Fruit fly (Drosophila melanogaster) whole organism, embryonic: ENCODE data around the gene CG9286.

Experiments used
- Aef1 ChIP-seq: fragments of 200-800 bp; sonication (Bioruptor generic); IDR thresholded peaks from 3 replicates; pipeline ENCODE4 v1.3.6; 2022; ENCODE audit warnings: missing biosample characterization, missing genetic modification characterization
- Awh ChIP-seq: fragments of 200-800 bp; sonication (Bioruptor generic); IDR thresholded peaks from 2 replicates; pipeline ENCODE4, ENCODE4 v1.3.6; 2022; ENCODE audit warnings: missing biosample characterization, missing genetic modification characterization
- Bteb2 ChIP-seq: fragments of 200-800 bp; sonication (Bioruptor generic); optimal IDR thresholded peaks from 2 replicates; lab custom pipeline; 2016; ENCODE audit warnings: missing biosample characterization, missing genetic modification characterization
- CG11560 ChIP-seq: fragments of 200-800 bp; sonication (Bioruptor generic); IDR thresholded peaks from 3 replicates; pipeline ENCODE4 v1.3.6; 2022; ENCODE audit warnings: missing biosample characterization, missing genetic modification characterization
- CG11695 ChIP-seq: fragments of 200-800 bp; sonication (Bioruptor generic); IDR thresholded peaks from 3 replicates; pipeline ENCODE4 v1.3.6; 2022; ENCODE audit warnings: missing biosample characterization, missing genetic modification characterization
- CG12942 ChIP-seq: fragments of 200-800 bp; sonication (Bioruptor generic); optimal IDR thresholded peaks from 3 replicates; lab custom pipeline; 2016; ENCODE audit warnings: missing biosample characterization, missing genetic modification characterization
- CG14710 ChIP-seq: fragments of 200-800 bp; sonication (Bioruptor generic); optimal IDR thresholded peaks from 3 replicates; lab custom pipeline; 2019; ENCODE audit warnings: missing biosample characterization, mild to moderate bottlenecking, missing genetic modification characterization, moderate library complexity
- CG1647 ChIP-seq: fragments of 200-800 bp; sonication (Bioruptor generic); optimal IDR thresholded peaks from 3 replicates; lab custom pipeline; 2016; ENCODE audit warnings: missing biosample characterization, missing genetic modification characterization
- CG16815 ChIP-seq: fragments of 200-800 bp; sonication (Bioruptor generic); optimal IDR thresholded peaks from 3 replicates; lab custom pipeline; 2017; ENCODE audit warnings: missing biosample characterization, mild to moderate bottlenecking, missing genetic modification characterization
- CG17568 ChIP-seq: fragments of 200-800 bp; sonication (Bioruptor generic); optimal IDR thresholded peaks from 2 replicates; lab custom pipeline; 2018; ENCODE audit warnings: missing biosample characterization, mild to moderate bottlenecking, missing genetic modification characterization, moderate library complexity
- CG18476 ChIP-seq: fragments of 200-800 bp; sonication (Bioruptor generic); optimal IDR thresholded peaks from 2 replicates; lab custom pipeline; 2016; ENCODE audit warnings: missing biosample characterization, mild to moderate bottlenecking, missing genetic modification characterization
- CG2199 ChIP-seq: fragments of 200-800 bp; sonication (Bioruptor generic); IDR thresholded peaks from 3 replicates; pipeline ENCODE4 v1.3.6; 2022; ENCODE audit warnings: missing biosample characterization, missing genetic modification characterization
- CG2712 ChIP-seq: fragments of 200-800 bp; optimal IDR thresholded peaks from 3 replicates; lab custom pipeline; 2019; ENCODE audit warnings: missing biosample characterization, mild to moderate bottlenecking, missing genetic modification characterization, moderate library complexity
- CG2875 ChIP-seq: fragments of 200-800 bp; sonication (Bioruptor generic); optimal IDR thresholded peaks from 2 replicates; lab custom pipeline; 2017; ENCODE audit warnings: missing biosample characterization, mild to moderate bottlenecking, missing genetic modification characterization, missing genetic modification reagents
- CG30431 ChIP-seq: fragments of 200-800 bp; sonication (Bioruptor generic); optimal IDR thresholded peaks from 2 replicates; lab custom pipeline; 2017; ENCODE audit warnings: missing biosample characterization, missing genetic modification characterization
- CG32767 ChIP-seq: fragments of 200-800 bp; sonication (Bioruptor generic); IDR thresholded peaks from 2 replicates; pipeline ENCODE4 v1.3.6; 2022; ENCODE audit warnings: missing biosample characterization, missing genetic modification characterization
- CG3407 ChIP-seq: fragments of 200-800 bp; sonication (Bioruptor generic); optimal IDR thresholded peaks from 2 replicates; lab custom pipeline; 2018; ENCODE audit warnings: missing biosample characterization, mild to moderate bottlenecking, missing genetic modification characterization
- CG34224 ChIP-seq: fragments of 200-800 bp; sonication (Bioruptor generic); IDR thresholded peaks from 3 replicates; pipeline ENCODE4 v1.3.6; 2022; ENCODE audit warnings: missing biosample characterization, missing genetic modification characterization; ENCODE audit not compliant: partially characterized antibody
- CG4282 ChIP-seq: fragments of 200-800 bp; sonication (Bioruptor generic); optimal IDR thresholded peaks from 2 replicates; lab custom pipeline; 2016; ENCODE audit warnings: missing biosample characterization, missing genetic modification characterization
- CG4424 ChIP-seq: fragments of 200-800 bp; sonication (Bioruptor generic); optimal IDR thresholded peaks from 3 replicates; lab custom pipeline; 2016; ENCODE audit warnings: missing biosample characterization, missing genetic modification characterization
- CG5180 ChIP-seq: fragments of 200-800 bp; sonication (Bioruptor generic); optimal IDR thresholded peaks from 3 replicates; lab custom pipeline; 2017; ENCODE audit warnings: missing biosample characterization, missing genetic modification characterization, mild to moderate bottlenecking, moderate library complexity, missing genetic modification reagents
- CG6854 ChIP-seq: fragments of 200-800 bp; sonication (Bioruptor generic); optimal IDR thresholded peaks from 3 replicates; lab custom pipeline; 2017; ENCODE audit warnings: missing biosample characterization, mild to moderate bottlenecking, missing genetic modification characterization
- CG8359 ChIP-seq: fragments of 200-800 bp; sonication (Bioruptor generic); optimal IDR thresholded peaks from 2 replicates; lab custom pipeline; 2017; ENCODE audit warnings: missing biosample characterization, mild to moderate bottlenecking, missing genetic modification characterization, borderline replicate concordance
- D19B ChIP-seq: fragments of 200-800 bp; sonication (Bioruptor generic); optimal IDR thresholded peaks from 2 replicates; lab custom pipeline; 2017; ENCODE audit warnings: missing biosample characterization, mild to moderate bottlenecking, missing genetic modification characterization
- Ets97D ChIP-seq: fragments of 200-800 bp; sonication (Bioruptor generic); optimal IDR thresholded peaks from 3 replicates; lab custom pipeline; 2016; ENCODE audit warnings: missing biosample characterization, missing genetic modification characterization
- Fer3 ChIP-seq: fragments of 200-800 bp; sonication (Bioruptor generic); optimal IDR thresholded peaks from 2 replicates; lab custom pipeline; 2018; ENCODE audit warnings: missing biosample characterization, mild to moderate bottlenecking, missing genetic modification characterization, moderate library complexity
- H2.0 ChIP-seq: fragments of 200-800 bp; sonication (Bioruptor generic); IDR thresholded peaks from 2 replicates; pipeline ENCODE4 v1.3.6; 2022; ENCODE audit warnings: missing biosample characterization, missing genetic modification characterization
- Lhr ChIP-seq: fragments of 200-800 bp; sonication (Bioruptor generic); optimal IDR thresholded peaks from 3 replicates; lab custom pipeline; 2017; ENCODE audit warnings: mild to moderate bottlenecking, missing biosample characterization, missing genetic modification reagents, missing genetic modification characterization
- Mrtf ChIP-seq: fragments of 200-800 bp; sonication (Bioruptor generic); IDR thresholded peaks from 3 replicates; pipeline ENCODE4 v1.3.6; 2022; ENCODE audit warnings: missing biosample characterization, missing genetic modification characterization
- NK7.1 ChIP-seq: fragments of 200-800 bp; sonication (Bioruptor generic); optimal IDR thresholded peaks from 3 replicates; lab custom pipeline; 2016; ENCODE audit warnings: missing biosample characterization, missing genetic modification characterization
- Sry-δ ChIP-seq: fragments of 200-800 bp; sonication (Bioruptor generic); optimal IDR thresholded peaks from 2 replicates; lab custom pipeline; 2016; ENCODE audit warnings: missing biosample characterization, missing genetic modification characterization
- TFAM ChIP-seq: fragments of 200-800 bp; sonication (Bioruptor generic); optimal IDR thresholded peaks from 2 replicates; lab custom pipeline; 2017; ENCODE audit warnings: missing biosample characterization, missing genetic modification characterization, inconsistent platforms
- Xbp1 ChIP-seq: fragments of 200-800 bp; sonication (Bioruptor generic); optimal IDR thresholded peaks from 3 replicates; lab custom pipeline; 2016; ENCODE audit warnings: missing biosample characterization, mild to moderate bottlenecking, missing genetic modification characterization
- al ChIP-seq: fragments of 200-800 bp; sonication (Bioruptor generic); IDR thresholded peaks from 2 replicates; pipeline ENCODE4 v1.3.6; 2022; ENCODE audit warnings: missing biosample characterization, missing genetic modification characterization
- ara ChIP-seq: fragments of 200-800 bp; sonication (Bioruptor generic); IDR thresholded peaks from 2 replicates; pipeline ENCODE4 v1.3.6; 2022; ENCODE audit warnings: missing biosample characterization, missing genetic modification characterization
- cas ChIP-seq: fragments of 200-800 bp; sonication (Bioruptor generic); IDR thresholded peaks from 2 replicates; pipeline ENCODE4 v1.3.6; 2022; ENCODE audit warnings: missing biosample characterization, missing genetic modification characterization
- cg ChIP-seq: fragments of 200-800 bp; sonication (Bioruptor generic); optimal IDR thresholded peaks from 3 replicates; lab custom pipeline; 2019; ENCODE audit warnings: missing biosample characterization, mild to moderate bottlenecking, missing genetic modification characterization, moderate library complexity
- crc ChIP-seq: fragments of 200-800 bp; sonication (Bioruptor generic); optimal IDR thresholded peaks from 2 replicates; lab custom pipeline; 2016; ENCODE audit warnings: missing biosample characterization, missing genetic modification characterization
- dmrt11E ChIP-seq: fragments of 200-800 bp; sonication (Bioruptor generic); optimal IDR thresholded peaks from 3 replicates; lab custom pipeline; 2018; ENCODE audit warnings: missing biosample characterization, mild to moderate bottlenecking, missing genetic modification characterization, moderate library complexity
- exex ChIP-seq: fragments of 200-800 bp; sonication (Bioruptor generic); optimal IDR thresholded peaks from 4 replicates; lab custom pipeline; 2018; ENCODE audit warnings: missing biosample characterization, mild to moderate bottlenecking, missing genetic modification characterization, moderate library complexity
- fd102C ChIP-seq: fragments of 200-800 bp; sonication (Bioruptor generic); optimal IDR thresholded peaks from 2 replicates; lab custom pipeline; 2018; ENCODE audit warnings: missing biosample characterization, mild to moderate bottlenecking, missing genetic modification characterization, moderate library complexity
- ftz-f1 ChIP-seq: fragments of 200-800 bp; sonication (Bioruptor generic); optimal IDR thresholded peaks from 2 replicates; lab custom pipeline; 2016; ENCODE audit warnings: missing biosample characterization, missing genetic modification characterization
- hth ChIP-seq: fragments of >200 bp; optimal IDR thresholded peaks from 2 replicates; lab custom pipeline; 2017; ENCODE audit warnings: inconsistent platforms
- knrl ChIP-seq: fragments of 200-800 bp; sonication (Bioruptor generic); IDR thresholded peaks from 3 replicates; pipeline ENCODE4 v1.3.6; 2022; ENCODE audit warnings: missing biosample characterization, missing genetic modification characterization; ENCODE audit not compliant: partially characterized antibody
- lbe ChIP-seq: fragments of 200-800 bp; sonication (Bioruptor generic); optimal IDR thresholded peaks from 2 replicates; lab custom pipeline; 2016; ENCODE audit warnings: missing biosample characterization, mild to moderate bottlenecking, missing genetic modification characterization
- maf-S ChIP-seq: fragments of 200-800 bp; sonication (Bioruptor generic); optimal IDR thresholded peaks from 2 replicates; lab custom pipeline; 2016; ENCODE audit warnings: missing biosample characterization, missing genetic modification characterization
- salm ChIP-seq: fragments of 200-800 bp; sonication (Bioruptor generic); optimal IDR thresholded peaks from 2 replicates; lab custom pipeline; 2018; ENCODE audit warnings: missing biosample characterization, mild to moderate bottlenecking, missing genetic modification characterization
- sima ChIP-seq: fragments of 200-800 bp; sonication (Bioruptor generic); optimal IDR thresholded peaks from 2 replicates; lab custom pipeline; 2016; ENCODE audit warnings: missing biosample characterization, missing genetic modification characterization
- slbo ChIP-seq: fragments of 200-800 bp; sonication (Bioruptor generic); IDR thresholded peaks from 2 replicates; pipeline ENCODE4 v1.3.6; 2022; ENCODE audit warnings: missing biosample characterization, missing genetic modification characterization
- slp2 ChIP-seq: fragments of 200-800 bp; sonication (Bioruptor generic); optimal IDR thresholded peaks from 2 replicates; lab custom pipeline; 2016; ENCODE audit warnings: missing biosample characterization, missing genetic modification characterization

The CG9286 gene

dm6 chr3R:13793979-13794665 lies 13.4 kb downstream of the CG9286 start (continued):
- TF ChIP-seq CG8359 (GFP tag; lab: Kevin White, UChicago) (peak; percentile 27), exex (tag; lab: Kevin White, UChicago) (no peak), Aef1 (GFP tag; lab: Robert Waterston, UW) (no peak), CG3407 (GFP tag; lab: Kevin White, UChicago) (peak; percentile 74), NK7.1 (GFP tag; lab: Kevin White, UChicago) (peak; percentile 10), CG17568 (GFP tag; lab: Kevin White, UChicago) (peak; percentile 53), Sry-δ (no peak), fd102C (GFP tag; lab: Kevin White, UChicago) (no peak), lbe (GFP tag; lab: Kevin White, UChicago) (no peak), cas (no peak), D19B (GFP tag; lab: Kevin White, UChicago) (no peak), CG1647 (GFP tag; lab: Kevin White, UChicago) (no peak), ftz-f1 (GFP tag; lab: Kevin White, UChicago) (no peak), CG4282 (GFP tag; lab: Kevin White, UChicago) (no peak), Mrtf (peak; percentile 45; the same call in 1 of the 3 replicates), Xbp1 (peak; percentile 73), CG18476 (GFP tag; lab: Kevin White, UChicago) (peak; percentile 4), CG16815 (GFP tag; lab: Kevin White, UChicago) (peak; percentile 14), crc (GFP tag; lab: Kevin White, UChicago) (no peak), TFAM (GFP tag; lab: Kevin White, UChicago) (peak; percentile 35), CG14710 (tag; lab: Kevin White, UChicago) (peak; percentile 73), CG12942 (GFP tag; lab: Kevin White, UChicago) (peak; percentile 40), dmrt11E (tag; lab: Kevin White, UChicago) (peak; percentile 79), H2.0 (GFP tag; lab: Robert Waterston, UW) (peak; percentile 55), Fer3 (peak; percentile 12), Bteb2 (no peak), CG32767 (GFP tag; lab: Robert Waterston, UW) (peak; percentile 51; the same call in 1 of the 2 replicates), CG2712 (peak; percentile 85), CG2199 (no peak), knrl (no peak), CG5180 (GFP tag; lab: Kevin White, UChicago) (peak; percentile 92), sima (GFP tag; lab: Kevin White, UChicago) (no peak), CG30431 (GFP tag; lab: Kevin White, UChicago) (peak; percentile 47), Ets97D (no peak), slbo (GFP tag; lab: Robert Waterston, UW) (peak; percentile 37; the same call in 1 of the 2 replicates), maf-S (GFP tag; lab: Kevin White, UChicago) (no peak), Lhr (GFP tag; lab: Kevin White, UChicago) (peak; percentile 64), salm (tag; lab: Kevin White, UChicago) (peak; percentile 57), CG11560 (tag; lab: Robert Waterston, UW) (no peak), Awh (GFP tag; lab: Robert Waterston, UW) (peak; percentile 34; the same call in 1 of the 2 replicates), CG34224 (GFP tag; lab: Robert Waterston, UW) (no peak), ara (GFP tag; lab: Robert Waterston, UW) (peak; percentile 67), hth (lab: Kevin White, UChicago) (no peak), CG2875 (GFP tag; lab: Kevin White, UChicago) (peak; percentile 73), CG6854 (GFP tag; lab: Kevin White, UChicago) (no peak), CG11695 (peak; percentile 49; the same call in 1 of the 3 replicates), CG4424 (GFP tag; lab: Kevin White, UChicago) (peak; percentile 76), slp2 (no peak), al (GFP tag; lab: Robert Waterston, UW) (no peak), cg (no peak)
